Fruit fly (Drosophila melanogaster) whole organism, adult: Measurements from ENCODE around the gene CG8369.

Experiments
- CG11617 ChIP-seq: fragments of 200-800 bp; sonication (Bioruptor generic); optimal IDR thresholded peaks from 2 replicates; lab custom pipeline; 2017; ENCODE audit warnings: mild to moderate bottlenecking, missing biosample characterization, missing genetic modification reagents, missing genetic modification characterization
- CG12768 ChIP-seq: fragments of 200-800 bp; sonication (Bioruptor generic); optimal IDR thresholded peaks from 2 replicates; lab custom pipeline; 2017; ENCODE audit warnings: missing biosample characterization, missing genetic modification characterization, mild to moderate bottlenecking, moderate library complexity, missing genetic modification reagents
- CG14711 ChIP-seq: fragments of 200-800 bp; sonication (Bioruptor generic); optimal IDR thresholded peaks from 2 replicates; lab custom pipeline; 2018; ENCODE audit warnings: missing biosample characterization, mild to moderate bottlenecking, missing genetic modification characterization, moderate library complexity
- CG1620 ChIP-seq: fragments of 200-800 bp; sonication (Bioruptor generic); optimal IDR thresholded peaks from 2 replicates; lab custom pipeline; 2016; ENCODE audit warnings: missing biosample characterization, missing genetic modification characterization
- CG7045 ChIP-seq: fragments of 200-800 bp; sonication (Bioruptor generic); optimal IDR thresholded peaks from 2 replicates; lab custom pipeline; 2017; ENCODE audit warnings: missing biosample characterization, mild to moderate bottlenecking, missing genetic modification characterization
- CG7101 ChIP-seq: fragments of 200-800 bp; sonication (Bioruptor generic); optimal IDR thresholded peaks from 2 replicates; lab custom pipeline; 2018; ENCODE audit warnings: missing biosample characterization, mild to moderate bottlenecking, missing genetic modification characterization, moderate library complexity
- Crg-1 ChIP-seq: fragments of 200-800 bp; sonication (Bioruptor generic); optimal IDR thresholded peaks from 2 replicates; lab custom pipeline; 2016; ENCODE audit warnings: missing biosample characterization, missing genetic modification characterization
- Hr96 ChIP-seq: fragments of 200-800 bp; sonication (Bioruptor generic); optimal IDR thresholded peaks from 2 replicates; lab custom pipeline; 2016; ENCODE audit warnings: missing biosample characterization, missing genetic modification characterization
- Mnt ChIP-seq: fragments of 200-800 bp; sonication (Bioruptor generic); optimal IDR thresholded peaks from 2 replicates; lab custom pipeline; 2016; ENCODE audit warnings: missing biosample characterization, mild to moderate bottlenecking, missing genetic modification characterization
- bab1 ChIP-seq: fragments of 200-800 bp; sonication (Bioruptor generic); optimal IDR thresholded peaks from 3 replicates; lab custom pipeline; 2019; ENCODE audit warnings: missing biosample characterization, mild to moderate bottlenecking, missing genetic modification characterization, moderate library complexity
- cic ChIP-seq: fragments of 200-800 bp; sonication (Bioruptor generic); optimal IDR thresholded peaks from 2 replicates; lab custom pipeline; 2017; ENCODE audit warnings: missing biosample characterization, mild to moderate bottlenecking, missing genetic modification characterization, moderate library complexity
- kay ChIP-seq: fragments of 200-800 bp; sonication (Bioruptor generic); peaks from one replicate; lab custom pipeline; 2016; ENCODE audit warnings: missing biosample characterization, missing genetic modification characterization, borderline replicate concordance
- ovo ChIP-seq: fragments of 200-800 bp; sonication (Bioruptor generic); optimal IDR thresholded peaks from 2 replicates; lab custom pipeline; 2016; ENCODE audit warnings: missing biosample characterization, missing genetic modification characterization
- toe ChIP-seq: fragments of 200-800 bp; sonication (Bioruptor generic); optimal IDR thresholded peaks from 2 replicates; lab custom pipeline; 2016; ENCODE audit warnings: missing biosample characterization, missing genetic modification characterization

- TF ChIP-seq Hr96 (GFP tag; lab: Kevin White, UChicago) = no peak
- no peak for TF ChIP-seq CG12768 (GFP tag; lab: Kevin White, UChicago)
- no peak for TF ChIP-seq bab1 (GFP tag; lab: Kevin White, UChicago)
- TF ChIP-seq CG14711 (tag; lab: Kevin White, UChicago) = no peak
- TF ChIP-seq toe = no peak
- no peak for TF ChIP-seq kay (GFP tag; lab: Kevin White, UChicago)
- no peak for TF ChIP-seq CG7101 (tag; lab: Kevin White, UChicago)
- TF ChIP-seq CG7045 (GFP tag; lab: Kevin White, UChicago) = no peak
- TF ChIP-seq Crg-1 (GFP tag; lab: Kevin White, UChicago) = no peak
- no peak for TF ChIP-seq CG1620 (GFP tag; lab: Kevin White, UChicago)
- no peak for TF ChIP-seq CG11617 (GFP tag; lab: Kevin White, UChicago)
- no peak for TF ChIP-seq ovo (GFP tag; lab: Kevin White, UChicago)
- no peak for TF ChIP-seq cic (GFP tag; lab: Kevin White, UChicago)
- TF ChIP-seq Mnt = peak; percentile 23
These were observed 16.4 kb upstream of the CG8369 start, which contains the start of gene CG9839 for dm6 chr3R:8805388-8805852.
